Worm (Caenorhabditis elegans): ENCODE data around the gene flp-1.

DNA sequence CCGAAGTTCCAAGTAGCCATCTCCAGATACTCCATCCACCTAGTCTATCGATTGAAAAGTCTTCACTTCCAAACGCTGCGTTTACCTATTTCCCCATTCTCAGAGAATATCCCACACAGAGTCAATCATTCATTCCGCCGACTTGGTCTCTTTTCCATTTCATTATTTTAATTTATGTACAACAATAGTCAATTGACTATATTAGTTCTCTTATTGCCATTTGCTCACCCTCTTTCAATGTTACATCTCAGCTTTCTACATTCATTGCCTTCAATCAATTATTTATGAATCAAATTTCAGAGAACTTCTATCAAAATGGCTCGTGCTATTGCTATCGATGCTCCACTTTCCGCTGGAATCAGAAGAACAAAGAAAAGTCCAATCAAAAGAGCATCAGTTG, 35.9 kb upstream of the flp-1 start, which contains the start of gene aly-1:
- no peak for TF ChIP-seq nhr-19 (GFP tag; conservative IDR thresholded peaks at IDR 0.05)
- no peak for TF ChIP-seq mep-1 (tag; optimal IDR thresholded peaks at IDR 0.05)
- no peak for TF ChIP-seq snpc-4 (tag; optimal IDR thresholded peaks at IDR 0.05)
- no peak for TF ChIP-seq nhr-77 (tag; optimal IDR thresholded peaks at IDR 0.05)
- no peak for TF ChIP-seq unc-62 (GFP tag; optimal IDR thresholded peaks at IDR 0.05)
- no peak for TF ChIP-seq jun-1 (tag; optimal IDR thresholded peaks at IDR 0.05)
- TF ChIP-seq pqm-1 (tag; optimal IDR thresholded peaks at IDR 0.05): no peak

Data from whole organism, L1 larva.